Fruit fly (Drosophila melanogaster): ENCODE results near the gene CG10863.

CG10863 gene

dm6 chr3L:3963979-3964378 lies 21.7 kb upstream of the CG10863 start:
- TF ChIP-seq CG9705 (GFP tag; optimal IDR thresholded peaks at IDR 0.05) (no peak), Abd-B (GFP tag; optimal IDR thresholded peaks at IDR 0.05) (no peak), lola (GFP tag; optimal IDR thresholded peaks at IDR 0.05) (no peak), Dif (GFP tag; optimal IDR thresholded peaks at IDR 0.05; ENCODE audit: partially characterized antibody) (peak; percentile 25), HLH106 (tag; optimal IDR thresholded peaks at IDR 0.05) (no peak), GATAd (GFP tag; optimal IDR thresholded peaks at IDR 0.05) (no peak), br (GFP tag; optimal IDR thresholded peaks at IDR 0.05) (no peak), dl (GFP tag; optimal IDR thresholded peaks at IDR 0.05; ENCODE audit: insufficient read depth in 1 of 2, partially characterized antibody in 2 of 2) (peak in 1 of 2 experiments; percentile 4), tai (GFP tag; optimal IDR thresholded peaks at IDR 0.05) (no peak), dmrt93B (GFP tag; optimal IDR thresholded peaks at IDR 0.05) (no peak), ey (GFP tag; optimal IDR thresholded peaks at IDR 0.05) (no peak), CG32264 (GFP tag; optimal IDR thresholded peaks at IDR 0.05) (no peak), rgr (GFP tag; optimal IDR thresholded peaks at IDR 0.05) (no peak), Hr83 (GFP tag; optimal IDR thresholded peaks at IDR 0.05; ENCODE audit: poor library complexity, severe bottlenecking) (no peak), dsf (GFP tag; optimal IDR thresholded peaks at IDR 0.05; ENCODE audit: borderline replicate concordance) (no peak)

dm6 chr3L:3960877-3961417 lies 18.7 kb upstream of the CG10863 start:
- TF ChIP-seq lola (GFP tag; optimal IDR thresholded peaks at IDR 0.05) = no peak
- no peak for TF ChIP-seq Hr83 (GFP tag; optimal IDR thresholded peaks at IDR 0.05; ENCODE audit: poor library complexity, severe bottlenecking)
- TF ChIP-seq fru (GFP tag; optimal IDR thresholded peaks at IDR 0.05) = no peak
- TF ChIP-seq GATAd (GFP tag; optimal IDR thresholded peaks at IDR 0.05) = no peak
- no peak for TF ChIP-seq Hr78 (GFP tag; optimal IDR thresholded peaks at IDR 0.05)
- no peak for TF ChIP-seq br (GFP tag; optimal IDR thresholded peaks at IDR 0.05)
- no peak for TF ChIP-seq sage (GFP tag; optimal IDR thresholded peaks at IDR 0.05)
- no peak for TF ChIP-seq CG32264 (GFP tag; optimal IDR thresholded peaks at IDR 0.05)
- no peak for TF ChIP-seq dl (GFP tag; optimal IDR thresholded peaks at IDR 0.05; ENCODE audit: insufficient read depth in 1 of 2, partially characterized antibody in 2 of 2)
- TF ChIP-seq rgr (GFP tag; optimal IDR thresholded peaks at IDR 0.05) = no peak
- TF ChIP-seq woc (GFP tag; optimal IDR thresholded peaks at IDR 0.05) = no peak

- no peak for TF ChIP-seq tai (GFP tag; optimal IDR thresholded peaks at IDR 0.05)
- TF ChIP-seq dmrt93B (GFP tag; optimal IDR thresholded peaks at IDR 0.05) = peak; percentile 61
- TF ChIP-seq Dfd (GFP tag; optimal IDR thresholded peaks at IDR 0.05) = no peak
- peak; percentile 52 for TF ChIP-seq woc (GFP tag; optimal IDR thresholded peaks at IDR 0.05)
- TF ChIP-seq Myc (optimal IDR thresholded peaks at IDR 0.05) = no peak
- peak; percentile 28 for TF ChIP-seq CG9705 (GFP tag; optimal IDR thresholded peaks at IDR 0.05)
- TF ChIP-seq sage (GFP tag; optimal IDR thresholded peaks at IDR 0.05) = peak; percentile 69
- no peak for TF ChIP-seq Hnf4 (GFP tag; optimal IDR thresholded peaks at IDR 0.05)
- TF ChIP-seq Hr83 (GFP tag; optimal IDR thresholded peaks at IDR 0.05; ENCODE audit: poor library complexity, severe bottlenecking) = no peak
- TF ChIP-seq jim (GFP tag; optimal IDR thresholded peaks at IDR 0.05) = no peak
- peak; percentile 63 for TF ChIP-seq brk (GFP tag; optimal IDR thresholded peaks at IDR 0.05)
- TF ChIP-seq h (GFP tag; optimal IDR thresholded peaks at IDR 0.05) = peak; percentile 92
- TF ChIP-seq Jra (GFP tag; optimal IDR thresholded peaks at IDR 0.05) = peak; percentile 32
- TF ChIP-seq pan (optimal IDR thresholded peaks at IDR 0.05) = no peak
- TF ChIP-seq HLH106 (tag; optimal IDR thresholded peaks at IDR 0.05) = peak; percentile 81
- TF ChIP-seq Dif (GFP tag; optimal IDR thresholded peaks at IDR 0.05; ENCODE audit: partially characterized antibody) = no peak
- no peak for TF ChIP-seq GATAd (GFP tag; optimal IDR thresholded peaks at IDR 0.05)
- peak in 1 of 2 experiments; percentile 84 for TF ChIP-seq foxo (GFP tag; optimal IDR thresholded peaks at IDR 0.05)
- peak; percentile 84 for TF ChIP-seq fru (GFP tag; optimal IDR thresholded peaks at IDR 0.05)
- peak; percentile 81 for TF ChIP-seq rgr (GFP tag; optimal IDR thresholded peaks at IDR 0.05)
- no peak for TF ChIP-seq N (GFP tag; optimal IDR thresholded peaks at IDR 0.05)
- no peak for TF ChIP-seq dl (GFP tag; optimal IDR thresholded peaks at IDR 0.05; ENCODE audit: insufficient read depth in 1 of 2, partially characterized antibody in 2 of 2)
- no peak for TF ChIP-seq Hr78 (GFP tag; optimal IDR thresholded peaks at IDR 0.05)
- no peak for TF ChIP-seq CrebA (GFP tag; optimal IDR thresholded peaks at IDR 0.05; ENCODE audit: borderline replicate concordance)
- peak; percentile 28 for TF ChIP-seq CG32264 (GFP tag; optimal IDR thresholded peaks at IDR 0.05)
- no peak for TF ChIP-seq sv (GFP tag; optimal IDR thresholded peaks at IDR 0.05)
- no peak for TF ChIP-seq dsf (GFP tag; optimal IDR thresholded peaks at IDR 0.05; ENCODE audit: borderline replicate concordance)
- TF ChIP-seq Abd-B (GFP tag; optimal IDR thresholded peaks at IDR 0.05) = no peak
- TF ChIP-seq OdsH (GFP tag; optimal IDR thresholded peaks at IDR 0.05) = peak; percentile 83
- TF ChIP-seq Sp1 (GFP tag; optimal IDR thresholded peaks at IDR 0.05) = peak; percentile 58
- TF ChIP-seq Rel (GFP tag; optimal IDR thresholded peaks at IDR 0.05) = peak; percentile 6
- no peak for TF ChIP-seq Rel (tag; optimal IDR thresholded peaks at IDR 0.05)
- peak; percentile 85 for TF ChIP-seq ey (GFP tag; optimal IDR thresholded peaks at IDR 0.05)
- TF ChIP-seq br (GFP tag; optimal IDR thresholded peaks at IDR 0.05) = peak; percentile 80
- TF ChIP-seq lola (GFP tag; optimal IDR thresholded peaks at IDR 0.05) = no peak
- no peak for TF ChIP-seq Vsx2 (GFP tag; optimal IDR thresholded peaks at IDR 0.05; ENCODE audit: partially characterized antibody)
- TF ChIP-seq usp (GFP tag; optimal IDR thresholded peaks at IDR 0.05) = no peak
- no peak for TF ChIP-seq Mio (GFP tag; optimal IDR thresholded peaks at IDR 0.05)
- peak; percentile 72 for TF ChIP-seq psq (GFP tag; optimal IDR thresholded peaks at IDR 0.05)
Observed at dm6 chr3L:3952468-3952867, 10.2 kb upstream of the CG10863 start, which contains the start of gene CG14984. Gene CG14984, minus strand, starts transcription at chr3L:3952550.
